Worm (Caenorhabditis elegans) whole organism, mixed stage, embryonic: ENCODE measurements around the gene T22B2.2.

Experiments
- M03D4.4 ChIP-seq: sonication (generic microtip); optimal IDR thresholded peaks from 2 replicates; lab custom pipeline; 2017; ENCODE audit warnings: mild to moderate bottlenecking, missing genetic modification characterization, missing compliant biosample characterization
- bed-3 ChIP-seq: fragments of 200-800 bp; sonication (Bioruptor generic); optimal IDR thresholded peaks from 3 replicates; lab custom pipeline; 2018; ENCODE audit warnings: mild to moderate bottlenecking, missing genetic modification characterization, moderate library complexity, missing compliant biosample characterization
- blmp-1 ChIP-seq: fragments of 150-350 bp; optimal IDR thresholded peaks from 2 replicates; lab custom pipeline; 2014; ENCODE audit warnings: missing biosample characterization, missing genetic modification characterization
- ceh-39 ChIP-seq: fragments of 150-350 bp; optimal IDR thresholded peaks from 2 replicates; lab custom pipeline; 2014; ENCODE audit warnings: missing biosample characterization, missing genetic modification characterization
- ceh-43 ChIP-seq: fragments of 200-800 bp; sonication (Bioruptor generic); optimal IDR thresholded peaks from 2 replicates; lab custom pipeline; 2018; ENCODE audit warnings: mild to moderate bottlenecking, missing genetic modification characterization, moderate library complexity, missing compliant biosample characterization
- ceh-83 ChIP-seq: fragments of 200-800 bp; sonication (Bioruptor generic); optimal IDR thresholded peaks from 2 replicates; lab custom pipeline; 2018; ENCODE audit warnings: mild to moderate bottlenecking, missing genetic modification characterization, missing compliant biosample characterization
- ces-1 ChIP-seq: fragments of 150-350 bp; optimal IDR thresholded peaks from 2 replicates; lab custom pipeline; 2014; ENCODE audit warnings: missing biosample characterization, missing genetic modification reagents, missing genetic modification characterization
- cnd-1 ChIP-seq: fragments of 200-800 bp; sonication (Bioruptor generic); optimal IDR thresholded peaks from 2 replicates; lab custom pipeline; 2018; ENCODE audit warnings: mild to moderate bottlenecking, missing genetic modification characterization, missing compliant biosample characterization
- drap-1 ChIP-seq: fragments of 200-800 bp; sonication (Bioruptor generic); optimal IDR thresholded peaks from 3 replicates; lab custom pipeline; 2018; ENCODE audit warnings: mild to moderate bottlenecking, missing genetic modification characterization, missing compliant biosample characterization
- elt-1 ChIP-seq: sonication (generic microtip); optimal IDR thresholded peaks from 2 replicates; lab custom pipeline; 2017; ENCODE audit warnings: missing genetic modification characterization, mild to moderate bottlenecking, missing compliant biosample characterization, antibody characterized with exemption, moderate library complexity, borderline replicate concordance; ENCODE audit not compliant: insufficient read depth
- elt-3 ChIP-seq: fragments of 150-350 bp; optimal IDR thresholded peaks from 2 replicates; lab custom pipeline; 2014; ENCODE audit warnings: missing biosample characterization, missing genetic modification characterization
- flh-1 ChIP-seq: fragments of 200-800 bp; sonication (Bioruptor generic); optimal IDR thresholded peaks from 2 replicates; lab custom pipeline; 2018; ENCODE audit warnings: mild to moderate bottlenecking, missing genetic modification characterization, moderate library complexity, missing compliant biosample characterization
- ham-2 ChIP-seq: fragments of 200-800 bp; sonication (Bioruptor generic); optimal IDR thresholded peaks from 2 replicates; lab custom pipeline; 2018; ENCODE audit warnings: mild to moderate bottlenecking, missing genetic modification characterization, missing compliant biosample characterization
- lin-13 ChIP-seq: fragments of 150-350 bp; optimal IDR thresholded peaks from 2 replicates; lab custom pipeline; 2014; ENCODE audit warnings: missing biosample characterization, missing genetic modification characterization
- lsy-2 ChIP-seq: fragments of 150-350 bp; optimal IDR thresholded peaks from 2 replicates; lab custom pipeline; 2014; ENCODE audit warnings: missing biosample characterization, missing genetic modification characterization
- mab-5 ChIP-seq: fragments of 150-350 bp; optimal IDR thresholded peaks from 2 replicates; lab custom pipeline; 2014; ENCODE audit warnings: missing biosample characterization, missing genetic modification characterization
- mep-1 ChIP-seq: fragments of 150-350 bp; optimal IDR thresholded peaks from 2 replicates; lab custom pipeline; 2017; ENCODE audit warnings: missing biosample characterization, missing genetic modification reagents, missing genetic modification characterization, inconsistent platforms
- nhr-12 ChIP-seq: fragments of 150-350 bp; optimal IDR thresholded peaks from 2 replicates; lab custom pipeline; 2014; ENCODE audit warnings: missing biosample characterization, missing genetic modification characterization
- nhr-237 ChIP-seq: fragments of 150-350 bp; optimal IDR thresholded peaks from 2 replicates; lab custom pipeline; 2014; ENCODE audit warnings: missing biosample characterization, missing genetic modification characterization
- sem-2 ChIP-seq: fragments of 200-800 bp; sonication (Bioruptor generic); optimal IDR thresholded peaks from 2 replicates; lab custom pipeline; 2018; ENCODE audit warnings: mild to moderate bottlenecking, missing genetic modification characterization, missing compliant biosample characterization
- sptf-1 ChIP-seq: sonication (generic microtip); optimal IDR thresholded peaks from 2 replicates; lab custom pipeline; 2017; ENCODE audit warnings: mild to moderate bottlenecking, missing genetic modification characterization, moderate library complexity, missing compliant biosample characterization
- tbx-8 ChIP-seq: fragments of 200-800 bp; sonication (Bioruptor generic); optimal IDR thresholded peaks from 2 replicates; lab custom pipeline; 2018; ENCODE audit warnings: mild to moderate bottlenecking, missing genetic modification characterization, moderate library complexity, missing compliant biosample characterization
- unc-120 ChIP-seq: sonication (generic microtip); optimal IDR thresholded peaks from 2 replicates; lab custom pipeline; 2017; ENCODE audit warnings: missing genetic modification characterization, missing compliant biosample characterization; ENCODE audit not compliant: poor library complexity, severe bottlenecking
- unc-39 ChIP-seq: fragments of 150-350 bp; optimal IDR thresholded peaks from 2 replicates; lab custom pipeline; 2014; ENCODE audit warnings: missing biosample characterization, missing genetic modification characterization
- unc-62 ChIP-seq: fragments of 150-350 bp; optimal IDR thresholded peaks from 2 replicates; lab custom pipeline; 2014; ENCODE audit warnings: missing biosample characterization, missing genetic modification reagents, missing genetic modification characterization
- zip-8 ChIP-seq: fragments of 150-350 bp; optimal IDR thresholded peaks from 2 replicates; lab custom pipeline; 2014; ENCODE audit warnings: missing biosample characterization, missing genetic modification characterization

The T22B2.2 gene

DNA sequence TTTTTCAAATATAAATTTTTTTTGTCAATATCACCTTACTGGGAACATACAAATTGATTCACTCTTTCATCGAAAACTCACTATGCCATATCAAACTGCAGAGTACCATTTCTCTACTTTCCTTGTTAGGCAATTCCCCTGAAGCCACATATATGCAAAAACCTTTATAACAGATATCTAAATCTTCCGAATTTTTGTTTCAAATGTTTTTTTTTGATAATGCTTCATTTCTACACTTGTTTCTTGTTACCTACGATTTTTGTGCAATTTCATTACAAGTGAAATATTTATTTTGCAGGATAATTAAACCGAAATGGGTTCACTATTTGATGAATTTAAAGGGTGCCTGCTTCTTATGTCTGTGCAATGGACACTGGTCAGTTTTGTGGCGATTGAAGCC, at the start of gene T22B2.2:
T22B2.2 (plus strand) TSS at position 301 of the 400 bp plus-strand sequence.
- no peak for TF ChIP-seq zip-8 (tag; lab: Kevin White, UChicago)
- no peak for TF ChIP-seq elt-1 (tag; lab: Kevin White, UChicago)
- no peak for TF ChIP-seq nhr-237 (tag; lab: Kevin White, UChicago)
- no peak for TF ChIP-seq unc-39 (tag; lab: Kevin White, UChicago)
- no peak for TF ChIP-seq tbx-8
- no peak for TF ChIP-seq ceh-83
- no peak for TF ChIP-seq bed-3 (GFP tag; lab: Kevin White, UChicago)
- TF ChIP-seq ceh-43 (GFP tag; lab: Kevin White, UChicago): no peak
- no peak for TF ChIP-seq ces-1
- no peak for TF ChIP-seq elt-3 (tag; lab: Kevin White, UChicago)

DNA sequence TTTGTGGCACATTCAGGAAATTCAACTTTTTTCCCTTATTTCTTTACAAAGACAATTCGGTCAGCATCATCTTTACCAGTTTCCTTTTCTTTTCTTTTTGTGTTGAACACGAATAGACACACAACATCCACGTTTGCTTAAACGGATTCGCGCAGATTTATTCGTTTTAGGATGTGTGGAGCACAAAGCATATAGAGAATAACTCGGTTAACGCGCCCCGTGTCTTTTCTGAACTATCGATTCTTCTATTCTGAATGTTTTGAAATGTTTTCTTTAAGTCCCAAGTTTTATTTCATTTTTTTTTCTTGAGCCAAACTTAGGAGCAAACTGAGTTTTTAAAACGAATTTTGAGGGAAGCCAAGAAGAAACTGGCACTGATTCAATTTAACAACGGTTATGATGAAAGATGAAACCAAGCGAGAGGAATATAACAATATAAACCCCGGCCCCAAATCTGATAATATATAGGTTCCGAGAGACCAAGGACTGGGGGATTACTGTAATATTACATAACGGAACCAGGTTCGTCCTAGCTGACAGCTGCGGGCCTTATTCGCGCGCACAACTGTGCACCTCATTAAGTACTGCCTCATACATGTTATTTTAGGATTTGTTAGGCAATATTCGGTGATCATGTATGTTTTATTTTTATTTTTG, 48.5 kb upstream of the T22B2.2 start:
- TF ChIP-seq ces-1: peak; percentile 94
- no peak for TF ChIP-seq zip-8 (tag; lab: Kevin White, UChicago)

DNA sequence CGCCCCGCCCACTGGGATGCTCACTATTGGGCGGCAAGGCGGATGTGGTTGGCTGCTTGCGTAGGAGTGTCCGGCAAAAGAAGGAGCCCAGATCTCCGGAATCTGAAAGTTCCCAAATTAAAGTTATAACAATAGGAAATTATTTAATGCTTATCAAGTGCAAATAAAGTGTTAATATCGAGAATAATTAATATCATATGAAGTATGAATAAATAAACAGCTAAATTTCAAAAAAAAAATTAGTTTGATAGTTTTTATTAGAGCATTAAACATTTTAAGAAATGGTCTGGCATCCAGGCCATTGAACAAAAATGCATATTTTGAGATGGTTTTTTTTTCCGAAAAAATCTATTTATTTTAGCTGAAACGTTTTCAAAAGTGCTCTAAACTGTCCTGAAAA, 46.8 kb upstream of the T22B2.2 start, which contains the start of gene lim-4:
lim-4 (minus strand) TSS at position 101 of the 400 bp plus-strand sequence.
- TF ChIP-seq M03D4.4 (tag; lab: Kevin White, UChicago) (no peak), unc-62 (GFP tag; lab: Kevin White, UChicago) (no peak), unc-120 (tag; lab: Kevin White, UChicago) (no peak), nhr-237 (tag; lab: Kevin White, UChicago) (no peak), sptf-1 (tag; lab: Kevin White, UChicago) (no peak), ceh-83 (no peak), blmp-1 (tag; lab: Kevin White, UChicago) (no peak), drap-1 (GFP tag; lab: Kevin White, UChicago) (no peak), unc-39 (tag; lab: Kevin White, UChicago) (no peak), ces-1 (no peak), mab-5 (tag; lab: Kevin White, UChicago) (no peak)

DNA sequence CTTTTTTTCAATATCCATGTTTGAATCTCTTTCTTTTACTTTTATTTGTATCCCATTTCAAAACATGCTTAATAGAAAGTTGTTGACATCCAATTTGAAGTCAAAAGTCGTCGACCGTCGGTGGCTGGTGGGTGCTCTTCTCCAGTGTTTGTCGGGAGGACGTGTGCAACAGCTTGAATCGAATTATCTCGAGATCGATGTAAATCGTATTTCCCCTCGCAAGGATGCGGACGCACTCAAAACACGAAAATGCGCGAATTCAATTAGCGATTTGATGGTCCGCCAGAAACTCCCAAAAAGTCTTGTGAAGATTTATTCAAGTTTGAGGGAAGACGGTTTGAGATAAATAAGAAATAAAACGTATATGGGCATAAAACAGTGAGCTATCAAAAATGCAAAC, 44.5 kb upstream of the T22B2.2 start:
- TF ChIP-seq cnd-1 (tag; lab: Kevin White, UChicago) (no peak), ces-1 (peak; percentile 99)

DNA sequence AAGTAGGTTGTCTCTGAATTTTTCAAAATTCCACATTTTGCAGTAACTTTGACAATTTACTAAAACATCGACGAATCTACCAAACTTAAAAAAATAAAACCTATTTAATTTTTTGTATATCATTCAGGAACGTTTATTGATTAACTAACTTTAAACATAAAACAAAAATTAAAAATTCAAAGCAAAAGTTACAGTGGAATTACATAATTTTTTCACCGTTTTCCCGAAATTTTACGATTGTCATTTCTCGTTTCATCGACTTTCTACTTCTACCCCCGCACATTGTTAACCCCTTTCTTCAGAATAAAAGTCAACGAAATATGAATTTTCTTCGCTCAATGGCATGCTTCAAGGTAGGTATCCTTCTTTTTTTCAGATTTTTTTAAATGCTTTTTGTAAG, 42.0 kb upstream of the T22B2.2 start, which contains the start of gene F47F2.1:
F47F2.1 (plus strand) TSS at position 301 of the 400 bp plus-strand sequence.
- TF ChIP-seq ham-2 (GFP tag; lab: Kevin White, UChicago) (no peak), cnd-1 (tag; lab: Kevin White, UChicago) (no peak), sem-2 (GFP tag; lab: Kevin White, UChicago) (no peak), ceh-83 (no peak), zip-8 (tag; lab: Kevin White, UChicago) (no peak), blmp-1 (tag; lab: Kevin White, UChicago) (no peak), unc-62 (GFP tag; lab: Kevin White, UChicago) (no peak), mep-1 (tag; lab: Kevin White, UChicago) (no peak), sptf-1 (tag; lab: Kevin White, UChicago) (no peak), drap-1 (GFP tag; lab: Kevin White, UChicago) (no peak), lin-13 (tag; lab: Kevin White, UChicago) (no peak), M03D4.4 (tag; lab: Kevin White, UChicago) (no peak), flh-1 (GFP tag; lab: Kevin White, UChicago) (no peak), ces-1 (no peak), bed-3 (GFP tag; lab: Kevin White, UChicago) (no peak), mab-5 (tag; lab: Kevin White, UChicago) (no peak), tbx-8 (no peak), unc-39 (tag; lab: Kevin White, UChicago) (no peak), ceh-39 (tag; lab: Kevin White, UChicago) (no peak), nhr-12 (tag; lab: Kevin White, UChicago) (no peak)
- TF ChIP-seq, all 35 proteins: peak for 0

DNA sequence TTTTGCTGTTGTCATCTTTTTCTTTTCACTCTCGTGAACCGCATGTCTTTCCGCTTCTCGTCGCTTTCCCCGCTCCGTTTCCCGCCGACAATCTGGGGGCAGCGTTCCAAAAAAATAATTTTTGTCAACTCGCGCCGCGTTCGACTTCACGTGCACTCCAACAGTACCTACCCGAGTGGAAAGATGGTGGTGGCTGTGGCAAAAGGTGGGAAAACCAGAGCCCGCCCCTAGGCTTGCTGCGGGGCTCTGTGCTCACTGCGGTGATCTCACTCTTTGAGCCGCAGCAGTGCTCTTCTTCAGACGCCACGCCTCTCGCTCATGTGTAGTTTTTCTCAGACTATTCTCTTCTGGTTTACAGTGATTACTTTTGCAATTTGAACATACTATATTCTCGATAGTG, 32.6 kb upstream of the T22B2.2 start:
- no peak for TF ChIP-seq ceh-43 (GFP tag; lab: Kevin White, UChicago)
- TF ChIP-seq lsy-2 (tag; lab: Kevin White, UChicago): no peak
